Worm (Caenorhabditis elegans) whole organism, late embryonic: Measurements from ENCODE around the gene F35E12.6.

Experiments
- T23F11.4 ChIP-seq: fragments of 200-800 bp; sonication (Bioruptor generic); optimal IDR thresholded peaks from 2 replicates; lab custom pipeline; 2018; ENCODE audit warnings: mild to moderate bottlenecking, missing genetic modification characterization, missing compliant biosample characterization
- ama-1 ChIP-seq: fragments of 150-350 bp; optimal IDR thresholded peaks from 2 replicates; lab custom pipeline; 2014
- dmd-4 ChIP-seq: sonication (generic microtip); optimal IDR thresholded peaks from 2 replicates; lab custom pipeline; 2016; ENCODE audit warnings: borderline replicate concordance, missing genetic modification characterization, missing compliant biosample characterization
- gmeb-2 ChIP-seq: sonication (generic microtip); optimal IDR thresholded peaks from 2 replicates; lab custom pipeline; 2016; ENCODE audit warnings: missing genetic modification characterization, inconsistent platforms, missing compliant biosample characterization
- lin-11 ChIP-seq: fragments of 200-800 bp; sonication (Bioruptor generic); optimal IDR thresholded peaks from 2 replicates; lab custom pipeline; 2018; ENCODE audit warnings: mild to moderate bottlenecking, missing genetic modification characterization, missing compliant biosample characterization
- madf-2 ChIP-seq: sonication (generic microtip); optimal IDR thresholded peaks from 2 replicates; lab custom pipeline; 2017; ENCODE audit warnings: missing genetic modification characterization, missing compliant biosample characterization
- nhr-232 ChIP-seq: sonication (generic microtip); optimal IDR thresholded peaks from 2 replicates; lab custom pipeline; 2016; ENCODE audit warnings: missing genetic modification characterization, missing compliant biosample characterization
- pha-4 ChIP-seq: fragments of 150-350 bp; optimal IDR thresholded peaks from 2 replicates; lab custom pipeline; 2018; ENCODE audit warnings: missing biosample characterization, missing genetic modification reagents, missing genetic modification characterization
- pqm-1 ChIP-seq: sonication (generic microtip); optimal IDR thresholded peaks from 2 replicates; lab custom pipeline; 2016; ENCODE audit warnings: missing genetic modification characterization, missing compliant biosample characterization
- sox-4 ChIP-seq: sonication (generic microtip); optimal IDR thresholded peaks from 2 replicates; lab custom pipeline; 2017; ENCODE audit warnings: mild to moderate bottlenecking, missing genetic modification characterization, inconsistent platforms, missing compliant biosample characterization
- tbx-2 ChIP-seq: sonication (generic microtip); optimal IDR thresholded peaks from 2 replicates; lab custom pipeline; 2016; ENCODE audit warnings: missing genetic modification characterization, missing compliant biosample characterization
- ttx-3 ChIP-seq: sonication (generic microtip); optimal IDR thresholded peaks from 2 replicates; lab custom pipeline; 2016; ENCODE audit warnings: missing genetic modification reagents, missing genetic modification characterization, missing compliant biosample characterization

DNA sequence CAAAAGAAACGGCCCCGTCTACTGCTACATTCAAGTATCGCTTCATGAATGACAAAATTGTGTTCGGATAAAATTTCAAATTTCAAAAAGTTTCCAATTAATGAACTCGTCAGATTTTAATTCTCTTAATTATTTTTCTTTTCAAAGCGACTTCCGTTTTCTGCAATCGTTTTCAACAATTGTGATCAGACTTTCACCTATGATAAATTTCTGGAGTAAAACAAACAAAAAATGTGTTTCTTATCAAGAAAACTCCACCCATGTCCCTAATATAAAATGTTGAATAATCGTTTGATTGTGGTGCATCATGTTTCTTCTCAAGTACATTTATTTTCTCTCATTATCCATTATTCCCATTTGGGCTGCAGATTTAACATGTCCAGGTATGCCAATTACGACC lies 35.2 kb upstream of the F35E12.6 start, which contains the start of gene F20G2.5:
- TF ChIP-seq T23F11.4 (GFP tag; lab: Kevin White, UChicago) (no peak), ama-1 (lab: Kevin White, UChicago) (no peak), pqm-1 (tag; lab: Kevin White, UChicago) (no peak), sox-4 (no peak), dmd-4 (tag; lab: Kevin White, UChicago) (no peak), gmeb-2 (tag; lab: Kevin White, UChicago) (no peak), pha-4 (tag; lab: Kevin White, UChicago) (no peak), tbx-2 (tag; lab: Kevin White, UChicago) (no peak), nhr-232 (tag; lab: Kevin White, UChicago) (no peak), ttx-3 (tag; lab: Kevin White, UChicago) (no peak), lin-11 (no peak), madf-2 (no peak)
